Worm (Caenorhabditis elegans) whole organism, L4 larva: ENCODE data around the gene str-23.

Experiments
- F26F4.8 ChIP-seq: fragments of 200-800 bp; sonication (Bioruptor generic); conservative IDR thresholded peaks from 2 replicates; pipeline ENCODE4 v1.3.6; 2022; ENCODE audit warnings: missing genetic modification characterization, missing compliant biosample characterization
- F49E8.2 ChIP-seq: sonication (generic microtip); optimal IDR thresholded peaks from 2 replicates; lab custom pipeline; 2016; ENCODE audit warnings: missing compliant biosample characterization, mild to moderate bottlenecking, missing genetic modification characterization, borderline replicate concordance
- T20F7.1 ChIP-seq: fragments of 200-800 bp; sonication (Bioruptor generic); optimal IDR thresholded peaks from 2 replicates; lab custom pipeline; 2018; ENCODE audit warnings: mild to moderate bottlenecking, missing genetic modification characterization, missing compliant biosample characterization
- T26A8.4 ChIP-seq: fragments of 200-800 bp; sonication (Bioruptor generic); IDR thresholded peaks from 2 replicates; pipeline ENCODE4 v1.3.6; 2022; ENCODE audit warnings: missing genetic modification characterization, missing compliant biosample characterization
- Y105C5A.15 ChIP-seq: fragments of 200-800 bp; sonication (Bioruptor generic); IDR thresholded peaks from 2 replicates; pipeline ENCODE4 v1.3.6; 2022; ENCODE audit warnings: missing genetic modification characterization, missing compliant biosample characterization
- Y75B8A.6 ChIP-seq: fragments of 200-800 bp; sonication (Bioruptor generic); IDR thresholded peaks from 2 replicates; pipeline ENCODE4 v1.3.6; 2022; ENCODE audit warnings: missing genetic modification reagents, missing genetic modification characterization, missing compliant biosample characterization
- aha-1 ChIP-seq: fragments of 150-350 bp; peaks from one replicate; lab custom pipeline; 2014; ENCODE audit warnings: missing biosample characterization, missing genetic modification characterization
- aly-2 ChIP-seq: sonication (generic microtip); optimal IDR thresholded peaks from 2 replicates; lab custom pipeline; 2018; ENCODE audit warnings: missing biosample characterization, missing genetic modification characterization
- arid-1 ChIP-seq: fragments of 200-800 bp; sonication (Bioruptor generic); conservative IDR thresholded peaks from 2 replicates; pipeline ENCODE4 v1.3.6; 2022; ENCODE audit warnings: missing genetic modification reagents, missing genetic modification characterization, missing compliant biosample characterization
- ceh-28 ChIP-seq: fragments of 150-350 bp; optimal IDR thresholded peaks from 2 replicates; lab custom pipeline; 2014; ENCODE audit warnings: missing biosample characterization, missing genetic modification reagents, missing genetic modification characterization
- ceh-32 ChIP-seq: sonication (generic microtip); optimal IDR thresholded peaks from 2 replicates; lab custom pipeline; 2016; ENCODE audit warnings: mild to moderate bottlenecking, missing genetic modification characterization, missing compliant biosample characterization; ENCODE audit not compliant: poor library complexity
- ceh-44 ChIP-seq: fragments of 200-800 bp; sonication (Bioruptor generic); IDR thresholded peaks from 2 replicates; pipeline ENCODE4 v1.3.6; 2022; ENCODE audit warnings: missing genetic modification reagents, missing genetic modification characterization, missing compliant biosample characterization
- cey-2 ChIP-seq: sonication (generic microtip); optimal IDR thresholded peaks from 3 replicates; lab custom pipeline; 2017; ENCODE audit warnings: missing genetic modification characterization, mild to moderate bottlenecking, missing compliant biosample characterization, antibody characterized with exemption, borderline replicate concordance; ENCODE audit not compliant: insufficient read depth
- ctbp-1 ChIP-seq: fragments of 200-800 bp; sonication (Bioruptor generic); IDR thresholded peaks from 2 replicates; pipeline ENCODE4 v1.3.6; 2022; ENCODE audit warnings: missing genetic modification reagents, missing genetic modification characterization, missing compliant biosample characterization
- daf-8 ChIP-seq: fragments of 200-800 bp; sonication (Bioruptor generic); IDR thresholded peaks from 2 replicates; pipeline ENCODE4 v1.3.6; 2022; ENCODE audit warnings: missing genetic modification characterization, missing compliant biosample characterization
- dmd-9 ChIP-seq: fragments of 200-800 bp; sonication (Bioruptor generic); IDR thresholded peaks from 2 replicates; pipeline ENCODE4 v1.3.6; 2022; ENCODE audit warnings: missing genetic modification reagents, missing genetic modification characterization, missing compliant biosample characterization
- egl-43 ChIP-seq: fragments of 200-800 bp; sonication (Bioruptor generic); IDR thresholded peaks from 2 replicates; pipeline ENCODE4 v1.3.6; 2022; ENCODE audit warnings: missing genetic modification reagents, missing genetic modification characterization, missing compliant biosample characterization
- fos-1 ChIP-seq: fragments of 150-350 bp; optimal IDR thresholded peaks from 2 replicates; lab custom pipeline; 2014; ENCODE audit warnings: missing biosample characterization, missing genetic modification characterization
- hlh-30 ChIP-seq: sonication (generic microtip); optimal IDR thresholded peaks from 2 replicates; lab custom pipeline; 2017; ENCODE audit warnings: antibody characterized with exemption, mild to moderate bottlenecking, missing genetic modification characterization, missing compliant biosample characterization; ENCODE audit not compliant: insufficient read depth
- hmg-1.1 ChIP-seq: fragments of 200-800 bp; sonication (Bioruptor generic); IDR thresholded peaks from 2 replicates; pipeline ENCODE4 v1.3.6; 2022; ENCODE audit warnings: missing genetic modification reagents, missing genetic modification characterization, missing compliant biosample characterization
- jun-1 ChIP-seq: fragments of 150-350 bp; optimal IDR thresholded peaks from 2 replicates; lab custom pipeline; 2014; ENCODE audit warnings: missing biosample characterization, missing genetic modification reagents, missing genetic modification characterization
- lin-1 ChIP-seq: fragments of 200-800 bp; sonication (Bioruptor generic); IDR thresholded peaks from 2 replicates; pipeline ENCODE4 v1.3.6; 2022; ENCODE audit warnings: missing genetic modification reagents, missing genetic modification characterization, missing compliant biosample characterization
- lin-29 ChIP-seq: fragments of 200-800 bp; sonication (Bioruptor generic); IDR thresholded peaks from 2 replicates; pipeline ENCODE4 v1.3.6; 2022; ENCODE audit warnings: missing genetic modification reagents, missing genetic modification characterization, missing compliant biosample characterization
- lin-38 ChIP-seq: fragments of 200-800 bp; sonication (Bioruptor generic); IDR thresholded peaks from 2 replicates; pipeline ENCODE4 v1.3.6; 2022; ENCODE audit warnings: missing genetic modification reagents, missing genetic modification characterization, missing compliant biosample characterization
- lin-39 ChIP-seq: fragments of 150-350 bp; optimal IDR thresholded peaks from 2 replicates; lab custom pipeline; 2014; ENCODE audit warnings: missing biosample characterization, missing genetic modification reagents, missing genetic modification characterization
- lsy-2 ChIP-seq, 2 experiments: fragments of 150-350 bp in 1 of 2; sonication (generic microtip) in 1 of 2; optimal IDR thresholded peaks; 2 replicates each; lab custom pipeline; 2014 to 2017; ENCODE audit warnings: missing biosample characterization in 2 of 2, missing genetic modification characterization in 2 of 2
- madf-9 ChIP-seq: fragments of 200-800 bp; sonication (Bioruptor generic); conservative IDR thresholded peaks from 2 replicates; pipeline ENCODE4 v1.3.6; 2022; ENCODE audit warnings: missing genetic modification reagents, missing genetic modification characterization, missing compliant biosample characterization
- mxl-3 ChIP-seq: fragments of 200-800 bp; sonication (Bioruptor generic); optimal IDR thresholded peaks from 2 replicates; lab custom pipeline; 2018; ENCODE audit warnings: mild to moderate bottlenecking, missing genetic modification characterization, missing compliant biosample characterization
- nhr-11 ChIP-seq: fragments of 150-350 bp; optimal IDR thresholded peaks from 2 replicates; lab custom pipeline; 2014; ENCODE audit warnings: missing biosample characterization, missing genetic modification characterization
- nhr-237 ChIP-seq: sonication (generic microtip); optimal IDR thresholded peaks from 2 replicates; lab custom pipeline; 2017; ENCODE audit warnings: missing biosample characterization, missing genetic modification characterization
- nhr-28 ChIP-seq: fragments of 150-350 bp; optimal IDR thresholded peaks from 2 replicates; lab custom pipeline; 2014; ENCODE audit warnings: missing biosample characterization, missing genetic modification characterization
- nhr-41 ChIP-seq: fragments of 200-800 bp; sonication (Bioruptor generic); IDR thresholded peaks from 2 replicates; pipeline ENCODE4 v1.3.6; 2022; ENCODE audit warnings: missing genetic modification reagents, missing genetic modification characterization, missing compliant biosample characterization
- nhr-42 ChIP-seq: fragments of 200-800 bp; sonication (Bioruptor generic); IDR thresholded peaks from 2 replicates; pipeline ENCODE4 v1.3.6; 2022; ENCODE audit warnings: missing genetic modification characterization, missing compliant biosample characterization
- nhr-48 ChIP-seq: sonication (generic microtip); optimal IDR thresholded peaks from 2 replicates; lab custom pipeline; 2016; ENCODE audit warnings: mild to moderate bottlenecking, missing genetic modification characterization, missing compliant biosample characterization
- pha-4 ChIP-seq, 2 experiments: fragments of 150-350 bp in 1 of 2; fragments of 200-800 bp in 1 of 2; sonication (Bioruptor generic) in 1 of 2; IDR thresholded peaks in 1 of 2; optimal IDR thresholded peaks in 1 of 2; 2 replicates each; pipeline versions ENCODE4 v1.3.6 to Lab custom; 2014 to 2022; ENCODE audit warnings: missing genetic modification characterization in 2 of 2, missing genetic modification reagents in 2 of 2, missing biosample characterization in 1 of 2, missing compliant biosample characterization in 1 of 2
- php-3 ChIP-seq: fragments of 200-800 bp; sonication (Bioruptor generic); IDR thresholded peaks from 2 replicates; pipeline ENCODE4 v1.3.6; 2022; ENCODE audit warnings: missing genetic modification reagents, missing genetic modification characterization, missing compliant biosample characterization
- set-16 ChIP-seq: fragments of 200-800 bp; sonication (Bioruptor generic); IDR thresholded peaks from 2 replicates; pipeline ENCODE4 v1.3.6; 2022; ENCODE audit warnings: missing genetic modification reagents, missing genetic modification characterization, missing compliant biosample characterization
- tra-1 ChIP-seq: fragments of 200-800 bp; sonication (Bioruptor generic); IDR thresholded peaks from 2 replicates; pipeline ENCODE4 v1.3.6; 2022; ENCODE audit warnings: missing genetic modification reagents, missing genetic modification characterization, missing compliant biosample characterization
- zag-1 ChIP-seq: fragments of 150-350 bp; optimal IDR thresholded peaks from 2 replicates; lab custom pipeline; 2014; ENCODE audit warnings: missing biosample characterization, missing genetic modification characterization
- ztf-11 ChIP-seq: fragments of 150-350 bp; optimal IDR thresholded peaks from 2 replicates; lab custom pipeline; 2014; ENCODE audit warnings: missing biosample characterization, missing genetic modification characterization

str-23 gene

DNA sequence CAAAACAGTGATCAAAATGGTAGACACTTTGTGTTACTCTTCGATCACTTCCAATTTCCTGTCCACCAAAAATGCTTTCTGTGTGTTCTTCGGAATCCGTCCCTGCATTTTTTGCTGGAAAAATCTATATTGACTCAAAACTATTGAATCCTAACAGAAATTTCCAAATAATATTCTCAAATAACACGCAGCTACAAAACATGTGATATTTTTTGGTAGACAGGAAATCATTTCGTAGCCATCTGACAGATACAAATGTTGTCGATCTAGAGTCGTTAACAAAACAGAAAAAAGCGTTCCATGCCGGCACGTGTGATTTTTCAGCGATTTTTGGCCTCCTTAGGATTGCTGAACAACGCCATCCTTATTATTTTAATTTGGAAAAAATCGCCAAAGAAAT, 31.8 kb upstream of the str-23 start, which contains the start of gene str-263:
TSS of gene str-263 (plus strand) at position 301 of the 400 bp plus-strand sequence.
- TF ChIP-seq nhr-41 (GFP tag; lab: Robert Waterston, UW) (no peak), nhr-237 (no peak), fos-1 (no peak), F49E8.2 (no peak), nhr-48 (no peak), ceh-44 (no peak), ceh-32 (tag; lab: Kevin White, UChicago) (no peak), php-3 (GFP tag; lab: Robert Waterston, UW) (no peak), cey-2 (tag; lab: Kevin White, UChicago) (no peak), tra-1 (GFP tag; lab: Robert Waterston, UW) (no peak), ztf-11 (tag; lab: Kevin White, UChicago) (no peak), Y75B8A.6 (GFP tag; lab: Robert Waterston, UW) (no peak), egl-43 (GFP tag; lab: Robert Waterston, UW) (no peak), T20F7.1 (GFP tag; lab: Kevin White, UChicago) (no peak)

DNA sequence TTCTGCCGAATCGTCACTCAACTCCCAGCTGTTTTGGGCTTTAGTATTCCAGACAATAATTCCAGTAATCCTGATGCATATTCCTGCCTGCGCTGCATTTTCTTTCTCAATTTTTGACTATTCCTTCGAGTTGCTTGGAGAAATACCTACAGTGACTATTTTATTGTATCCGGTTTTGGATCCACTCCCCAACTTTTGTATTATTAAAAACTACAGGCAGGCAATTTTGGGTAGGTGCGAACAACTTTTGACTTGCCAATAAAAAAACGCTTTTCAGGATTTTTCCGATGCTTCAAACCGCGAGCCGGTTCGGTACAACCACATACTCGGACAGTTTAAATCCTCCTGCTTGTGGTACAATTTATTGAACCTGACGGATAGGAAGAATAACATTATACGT, 30.1 kb upstream of the str-23 start:
- TF ChIP-seq nhr-28 (tag; lab: Kevin White, UChicago) (no peak), dmd-9 (GFP tag; lab: Robert Waterston, UW) (no peak), aha-1 (tag; lab: Kevin White, UChicago) (peak; percentile 95)

DNA sequence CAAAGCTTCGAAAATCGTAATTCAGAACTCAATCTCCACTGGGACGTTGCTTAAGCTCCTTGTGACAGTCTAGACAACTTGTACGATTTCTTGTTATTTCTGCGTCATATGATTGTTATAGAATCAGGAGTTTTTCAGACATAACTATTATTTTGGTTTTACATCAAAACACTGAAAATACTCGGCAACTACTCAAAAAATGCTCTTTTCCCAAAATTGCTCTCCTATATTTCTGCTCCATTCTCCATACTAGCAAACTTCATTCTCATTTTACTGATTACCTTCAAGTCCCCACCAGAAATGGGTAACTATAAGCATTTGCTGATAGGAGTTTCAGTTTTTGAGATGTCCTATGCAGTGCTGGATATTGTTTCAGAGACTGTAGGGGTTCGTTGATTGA, 23.2 kb upstream of the str-23 start, which contains the start of gene C55A1.1:
TSS of gene C55A1.1 (plus strand) at position 301 of the 400 bp plus-strand sequence.
- TF ChIP-seq nhr-237, result no peak
- no peak for TF ChIP-seq dmd-9 (GFP tag; lab: Robert Waterston, UW)
- TF ChIP-seq Y105C5A.15 (GFP tag; lab: Robert Waterston, UW), result no peak
- TF ChIP-seq jun-1 (tag; lab: Kevin White, UChicago), result no peak
- TF ChIP-seq daf-8 (GFP tag; lab: Robert Waterston, UW), result no peak
- no peak for TF ChIP-seq nhr-42 (GFP tag; lab: Robert Waterston, UW)
- no peak for TF ChIP-seq T26A8.4 (GFP tag; lab: Robert Waterston, UW)
- no peak for TF ChIP-seq lin-1
- no peak for TF ChIP-seq ctbp-1 (GFP tag; lab: Robert Waterston, UW)
- TF ChIP-seq ceh-28 (tag; lab: Kevin White, UChicago), result no peak
- no peak for TF ChIP-seq tra-1 (GFP tag; lab: Robert Waterston, UW)
- no peak for TF ChIP-seq ceh-32 (tag; lab: Kevin White, UChicago)
- no peak for TF ChIP-seq pha-4 (GFP tag; IDR thresholded peaks at IDR 0.05; lab: Robert Waterston, UW)
- TF ChIP-seq pha-4 (tag; optimal IDR thresholded peaks at IDR 0.05; lab: Kevin White, UChicago), result no peak
- TF ChIP-seq madf-9 (GFP tag; lab: Robert Waterston, UW), result no peak
- TF ChIP-seq hmg-1.1 (GFP tag; lab: Robert Waterston, UW), result no peak
- no peak for TF ChIP-seq F26F4.8
- no peak for TF ChIP-seq aly-2
- no peak for TF ChIP-seq lin-29 (GFP tag; lab: Robert Waterston, UW)
- no peak for TF ChIP-seq F49E8.2

DNA sequence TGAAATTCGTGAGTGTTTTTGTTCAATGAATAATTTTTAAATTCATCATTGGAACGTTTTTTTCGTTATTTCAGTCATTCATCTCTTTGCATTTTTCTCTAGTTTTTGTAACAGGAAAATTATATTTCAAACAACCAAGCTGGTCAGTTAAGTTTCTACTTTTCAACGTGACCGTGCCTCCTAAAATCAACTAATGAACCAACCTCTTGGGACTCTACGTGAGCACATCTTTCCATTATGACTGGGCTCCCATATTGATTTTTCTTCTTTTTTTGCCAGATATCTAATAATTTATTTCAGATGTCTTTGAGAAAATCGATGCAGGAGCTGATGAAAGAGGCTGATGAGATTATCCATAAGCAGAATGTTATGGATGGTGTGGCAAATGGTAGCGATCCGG, 19.1 kb upstream of the str-23 start, which contains the start of gene C55A1.11:
TSS of gene C55A1.11 (plus strand) at position 301 of the 400 bp plus-strand sequence.
- TF ChIP-seq zag-1 (tag; lab: Kevin White, UChicago), result no peak
- no peak for TF ChIP-seq ztf-11 (tag; lab: Kevin White, UChicago)
- no peak for TF ChIP-seq lin-38 (GFP tag; lab: Robert Waterston, UW)
- no peak for TF ChIP-seq nhr-11 (tag; lab: Kevin White, UChicago)
- no peak for TF ChIP-seq F26F4.8
- no peak for TF ChIP-seq dmd-9 (GFP tag; lab: Robert Waterston, UW)
- no peak for TF ChIP-seq lin-29 (GFP tag; lab: Robert Waterston, UW)
- no peak for TF ChIP-seq lin-39 (tag; lab: Kevin White, UChicago)
- TF ChIP-seq nhr-42 (GFP tag; lab: Robert Waterston, UW), result no peak
- no peak for TF ChIP-seq arid-1 (GFP tag; lab: Robert Waterston, UW)
- TF ChIP-seq jun-1 (tag; lab: Kevin White, UChicago), result no peak
- no peak for TF ChIP-seq mxl-3
- no peak for TF ChIP-seq hlh-30 (tag; lab: Kevin White, UChicago)
- no peak for TF ChIP-seq lsy-2 (tag; optimal IDR thresholded peaks at IDR 0.05; lab: Kevin White, UChicago)
- no peak for TF ChIP-seq set-16 (GFP tag; lab: Robert Waterston, UW)
